Fruit fly (Drosophila melanogaster) whole organism, embryonic: ENCODE results near the gene Mon1.

Experiments used
- B-H2 ChIP-seq: fragments of 200-800 bp; sonication (Bioruptor generic); optimal IDR thresholded peaks from 2 replicates; lab custom pipeline; 2018; ENCODE audit warnings: missing biosample characterization, mild to moderate bottlenecking, missing genetic modification characterization
- CG10267 ChIP-seq: fragments of 200-800 bp; sonication (Bioruptor generic); optimal IDR thresholded peaks from 2 replicates; lab custom pipeline; 2018; ENCODE audit warnings: missing biosample characterization, mild to moderate bottlenecking, missing genetic modification characterization, moderate library complexity
- CG11398 ChIP-seq: fragments of 200-800 bp; sonication (Bioruptor generic); optimal IDR thresholded peaks from 2 replicates; lab custom pipeline; 2016; ENCODE audit warnings: missing biosample characterization, missing genetic modification characterization
- CG12391 ChIP-seq: fragments of 200-800 bp; sonication (Bioruptor generic); optimal IDR thresholded peaks from 3 replicates; lab custom pipeline; 2018; ENCODE audit warnings: missing biosample characterization, mild to moderate bottlenecking, missing genetic modification characterization, moderate library complexity
- CG12769 ChIP-seq: fragments of 200-800 bp; sonication (Bioruptor generic); optimal IDR thresholded peaks from 2 replicates; lab custom pipeline; 2019; ENCODE audit warnings: missing biosample characterization, mild to moderate bottlenecking, missing genetic modification characterization, moderate library complexity
- CG14667 ChIP-seq: fragments of 200-800 bp; sonication (Bioruptor generic); IDR thresholded peaks from 2 replicates; pipeline ENCODE4 v1.3.6; 2022; ENCODE audit warnings: missing biosample characterization, missing genetic modification characterization
- CG15479 ChIP-seq: fragments of 200-800 bp; sonication (Bioruptor generic); optimal IDR thresholded peaks from 3 replicates; lab custom pipeline; 2019; ENCODE audit warnings: missing biosample characterization, mild to moderate bottlenecking, missing genetic modification characterization, moderate library complexity
- CG1603 ChIP-seq: fragments of 200-800 bp; sonication (Bioruptor generic); optimal IDR thresholded peaks from 2 replicates; lab custom pipeline; 2019; ENCODE audit warnings: missing biosample characterization, mild to moderate bottlenecking, missing genetic modification characterization, moderate library complexity
- CG16863 ChIP-seq: fragments of 200-800 bp; sonication (Bioruptor generic); optimal IDR thresholded peaks from 3 replicates; lab custom pipeline; 2016; ENCODE audit warnings: missing biosample characterization, missing genetic modification characterization
- CG2202 ChIP-seq: fragments of 200-800 bp; sonication (Bioruptor generic); optimal IDR thresholded peaks from 2 replicates; lab custom pipeline; 2018; ENCODE audit warnings: missing biosample characterization, mild to moderate bottlenecking, missing genetic modification characterization
- CG3995 ChIP-seq: fragments of 200-800 bp; sonication (Bioruptor generic); optimal IDR thresholded peaks from 3 replicates; lab custom pipeline; 2016; ENCODE audit warnings: missing biosample characterization, missing genetic modification characterization
- CG6683 ChIP-seq: fragments of 200-800 bp; sonication (Bioruptor generic); optimal IDR thresholded peaks from 2 replicates; lab custom pipeline; 2017; ENCODE audit warnings: missing biosample characterization, mild to moderate bottlenecking, missing genetic modification characterization, missing genetic modification reagents
- CG6791 ChIP-seq: fragments of 200-800 bp; sonication (Bioruptor generic); IDR thresholded peaks from 3 replicates; pipeline ENCODE4 v1.3.6; 2022; ENCODE audit warnings: missing biosample characterization, missing genetic modification characterization; ENCODE audit not compliant: partially characterized antibody
- CG6813 ChIP-seq: fragments of 200-800 bp; sonication (Bioruptor generic); optimal IDR thresholded peaks from 2 replicates; lab custom pipeline; 2017; ENCODE audit warnings: missing biosample characterization, missing genetic modification characterization, mild to moderate bottlenecking, moderate library complexity, missing genetic modification reagents
- CG8290 ChIP-seq, 3 experiments: fragments of 200-800 bp; sonication (Bioruptor generic); optimal IDR thresholded peaks; 2 replicates each; lab custom pipeline; 2016 to 2019; ENCODE audit warnings: missing biosample characterization in 3 of 3, missing genetic modification characterization in 3 of 3, mild to moderate bottlenecking in 2 of 3, moderate library complexity in 1 of 3
- CG8388 ChIP-seq: fragments of 200-800 bp; sonication (Bioruptor generic); optimal IDR thresholded peaks from 2 replicates; lab custom pipeline; 2019; ENCODE audit warnings: missing biosample characterization, mild to moderate bottlenecking, missing genetic modification characterization, moderate library complexity
- CG8944 ChIP-seq: fragments of 200-800 bp; sonication (Bioruptor generic); optimal IDR thresholded peaks from 3 replicates; lab custom pipeline; 2016; ENCODE audit warnings: missing biosample characterization, missing genetic modification characterization
- CG9817 ChIP-seq: fragments of 200-800 bp; sonication (Bioruptor generic); optimal IDR thresholded peaks from 2 replicates; lab custom pipeline; 2018; ENCODE audit warnings: missing biosample characterization, mild to moderate bottlenecking, missing genetic modification characterization, moderate library complexity
- CHES-1-like ChIP-seq: fragments of 200-800 bp; sonication (Bioruptor generic); optimal IDR thresholded peaks from 2 replicates; lab custom pipeline; 2016; ENCODE audit warnings: missing biosample characterization, missing genetic modification characterization
- CkIIα-i1 ChIP-seq: fragments of 200-800 bp; sonication (Bioruptor generic); IDR thresholded peaks from 2 replicates; pipeline ENCODE4 v1.3.6; 2022; ENCODE audit warnings: missing biosample characterization, missing genetic modification characterization
- Dbx ChIP-seq: fragments of 200-800 bp; sonication (Bioruptor generic); IDR thresholded peaks from 3 replicates; pipeline ENCODE4 v1.3.6; 2022; ENCODE audit warnings: missing biosample characterization, missing genetic modification characterization
- E2f2 ChIP-seq: fragments of 200-800 bp; sonication (Bioruptor generic); IDR thresholded peaks from 2 replicates; pipeline ENCODE4 v1.3.6; 2022; ENCODE audit warnings: missing biosample characterization, missing genetic modification characterization
- Ets65A ChIP-seq: fragments of 200-800 bp; sonication (Bioruptor generic); peaks from one replicate; lab custom pipeline; 2016; ENCODE audit warnings: missing biosample characterization, missing genetic modification characterization
- Fer3 ChIP-seq: fragments of 200-800 bp; sonication (Bioruptor generic); optimal IDR thresholded peaks from 2 replicates; lab custom pipeline; 2018; ENCODE audit warnings: missing biosample characterization, mild to moderate bottlenecking, missing genetic modification characterization, moderate library complexity
- Gug ChIP-seq: fragments of 200-800 bp; sonication (Bioruptor generic); IDR thresholded peaks from 4 replicates; pipeline ENCODE4 v1.3.6; 2022; ENCODE audit warnings: missing biosample characterization, missing genetic modification characterization
- H15 ChIP-seq: fragments of 200-800 bp; sonication (Bioruptor generic); IDR thresholded peaks from 3 replicates; pipeline ENCODE4 v1.3.6; 2022; ENCODE audit warnings: missing biosample characterization, missing genetic modification characterization
- MESR4 ChIP-seq: fragments of 200-800 bp; sonication (Bioruptor generic); optimal IDR thresholded peaks from 2 replicates; lab custom pipeline; 2018; ENCODE audit warnings: missing biosample characterization, mild to moderate bottlenecking, missing genetic modification characterization, moderate library complexity
- MTF-1 ChIP-seq: fragments of 200-800 bp; sonication (Bioruptor generic); optimal IDR thresholded peaks from 2 replicates; lab custom pipeline; 2018; ENCODE audit warnings: missing biosample characterization, mild to moderate bottlenecking, missing genetic modification characterization, borderline replicate concordance
- Max ChIP-seq: fragments of 200-800 bp; sonication (Bioruptor generic); optimal IDR thresholded peaks from 2 replicates; lab custom pipeline; 2016; ENCODE audit warnings: missing biosample characterization, mild to moderate bottlenecking, missing genetic modification characterization
- Myb ChIP-seq: fragments of 200-800 bp; sonication (Bioruptor generic); optimal IDR thresholded peaks from 2 replicates; lab custom pipeline; 2016; ENCODE audit warnings: missing biosample characterization, missing genetic modification characterization
- Side ChIP-seq: fragments of 200-800 bp; sonication (Bioruptor generic); optimal IDR thresholded peaks from 2 replicates; lab custom pipeline; 2016; ENCODE audit warnings: missing biosample characterization, missing genetic modification characterization
- Tbp ChIP-seq: fragments of >200 bp; optimal IDR thresholded peaks from 2 replicates; lab custom pipeline; 2018; ENCODE audit warnings: missing biosample characterization, missing genetic modification characterization
- YL-1 ChIP-seq: fragments of 200-800 bp; sonication (Bioruptor generic); optimal IDR thresholded peaks from 3 replicates; lab custom pipeline; 2017; ENCODE audit warnings: missing biosample characterization, mild to moderate bottlenecking, missing genetic modification characterization
- abd-A ChIP-seq: fragments of 200-800 bp; sonication (Bioruptor generic); optimal IDR thresholded peaks from 3 replicates; lab custom pipeline; 2019; ENCODE audit warnings: missing biosample characterization, mild to moderate bottlenecking, missing genetic modification characterization, moderate library complexity
- caup ChIP-seq: fragments of 200-800 bp; sonication (Bioruptor generic); optimal IDR thresholded peaks from 3 replicates; lab custom pipeline; 2017; ENCODE audit warnings: missing biosample characterization, mild to moderate bottlenecking, missing genetic modification characterization, moderate library complexity; ENCODE audit not compliant: severe bottlenecking
- fd96Cb ChIP-seq: fragments of 200-800 bp; sonication (Bioruptor generic); optimal IDR thresholded peaks from 2 replicates; lab custom pipeline; 2018; ENCODE audit warnings: missing biosample characterization, mild to moderate bottlenecking, missing genetic modification characterization, moderate library complexity
- gro ChIP-seq: fragments of 200-800 bp; sonication (Bioruptor generic); optimal IDR thresholded peaks from 2 replicates; lab custom pipeline; 2016; ENCODE audit warnings: missing biosample characterization, missing genetic modification characterization
- jing ChIP-seq: fragments of 200-800 bp; sonication (Bioruptor generic); optimal IDR thresholded peaks from 2 replicates; lab custom pipeline; 2018; ENCODE audit warnings: missing biosample characterization, mild to moderate bottlenecking, missing genetic modification characterization
- mirr ChIP-seq: fragments of 200-800 bp; sonication (Bioruptor generic); optimal IDR thresholded peaks from 3 replicates; lab custom pipeline; 2018; ENCODE audit warnings: missing biosample characterization, mild to moderate bottlenecking, missing genetic modification characterization
- nmo ChIP-seq: fragments of 200-800 bp; sonication (Bioruptor generic); optimal IDR thresholded peaks from 2 replicates; lab custom pipeline; 2018; ENCODE audit warnings: missing biosample characterization, mild to moderate bottlenecking, missing genetic modification characterization, moderate library complexity
- odd ChIP-seq: fragments of 200-800 bp; sonication (Bioruptor generic); optimal IDR thresholded peaks from 2 replicates; lab custom pipeline; 2017; ENCODE audit warnings: missing biosample characterization, mild to moderate bottlenecking, missing genetic modification characterization
- pita ChIP-seq: fragments of 200-800 bp; sonication (Bioruptor generic); optimal IDR thresholded peaks from 2 replicates; lab custom pipeline; 2017; ENCODE audit warnings: missing biosample characterization, mild to moderate bottlenecking, missing genetic modification characterization
- psq ChIP-seq: fragments of 200-800 bp; sonication (Bioruptor generic); optimal IDR thresholded peaks from 2 replicates; lab custom pipeline; 2017; ENCODE audit warnings: missing biosample characterization, missing genetic modification characterization
- ranshi ChIP-seq: fragments of 200-800 bp; sonication (Bioruptor generic); IDR thresholded peaks from 2 replicates; pipeline ENCODE4 v1.3.6; 2022; ENCODE audit warnings: missing biosample characterization, missing genetic modification characterization
- sc ChIP-seq, 3 experiments: fragments of >200 bp in 2 of 3; fragments of 200-800 bp in 1 of 3; sonication (Bioruptor generic) in 1 of 3; optimal IDR thresholded peaks; 2 replicates in 2 of 3; 3 replicates in 1 of 3; lab custom pipeline; 2017; ENCODE audit warnings: mild to moderate bottlenecking in 1 of 3, missing biosample characterization in 1 of 3, missing genetic modification characterization in 1 of 3, missing genetic modification reagents in 1 of 3
- sr ChIP-seq: fragments of 200-800 bp; sonication (Bioruptor generic); IDR thresholded peaks from 3 replicates; pipeline ENCODE4 v1.3.6; 2022; ENCODE audit warnings: missing biosample characterization, missing genetic modification characterization
- tna ChIP-seq: fragments of 200-800 bp; sonication (Bioruptor generic); IDR thresholded peaks from 2 replicates; pipeline ENCODE4 v1.3.6; 2022; ENCODE audit warnings: missing biosample characterization, missing genetic modification characterization; ENCODE audit not compliant: partially characterized antibody
- wek ChIP-seq: fragments of 200-800 bp; sonication (Bioruptor generic); optimal IDR thresholded peaks from 3 replicates; lab custom pipeline; 2018; ENCODE audit warnings: missing biosample characterization, mild to moderate bottlenecking, missing genetic modification characterization, moderate library complexity

Gene Mon1

dm6 chr2L:4891914-4892469 lies 41.6 kb downstream of the Mon1 start, which contains the start of gene CG3036 (continued):
- TF ChIP-seq jing (GFP tag; lab: Kevin White, UChicago), result no peak
- TF ChIP-seq CG6791 (GFP tag; lab: Robert Waterston, UW), result peak; percentile 48; the same call in 2 of the 3 replicates
- no peak for TF ChIP-seq pita (GFP tag; lab: Kevin White, UChicago)
- peak; percentile 57 for TF ChIP-seq MTF-1
- peak; percentile 9 for TF ChIP-seq YL-1 (GFP tag; lab: Kevin White, UChicago)
- TF ChIP-seq B-H2 (GFP tag; lab: Kevin White, UChicago), result peak; percentile 25
- no peak for TF ChIP-seq Ets65A (GFP tag; lab: Kevin White, UChicago)
- peak; percentile 56 for TF ChIP-seq abd-A (tag; lab: Kevin White, UChicago)
- no peak for TF ChIP-seq CG3995 (GFP tag; lab: Kevin White, UChicago)
- TF ChIP-seq CG1603 (tag; lab: Kevin White, UChicago), result peak; percentile 31
- no peak for TF ChIP-seq CG6813 (GFP tag; lab: Kevin White, UChicago)
- TF ChIP-seq odd (GFP tag; lab: Kevin White, UChicago), result peak; percentile 83
- TF ChIP-seq MESR4 (GFP tag; lab: Kevin White, UChicago), result peak; percentile 27
- no peak for TF ChIP-seq fd96Cb (tag; lab: Kevin White, UChicago)
- TF ChIP-seq Max (GFP tag; lab: Kevin White, UChicago), result peak; percentile 23
- no peak for TF ChIP-seq Fer3
- 0 out of 3 replicates have a peak, but pooled peaks have one; percentile 48 for TF ChIP-seq Dbx (GFP tag; lab: Robert Waterston, UW)
- TF ChIP-seq Tbp, result peak; percentile 48
- peak; percentile 91 for TF ChIP-seq CG12769 (tag; lab: Kevin White, UChicago)
- TF ChIP-seq Gug (GFP tag; lab: Robert Waterston, UW), result no peak
- peak; percentile 29 for TF ChIP-seq nmo (GFP tag; lab: Kevin White, UChicago)
- TF ChIP-seq gro (GFP tag; lab: Kevin White, UChicago), result peak; percentile 68
- no peak for TF ChIP-seq CG8944 (GFP tag; lab: Kevin White, UChicago)
- peak; percentile 32 for TF ChIP-seq CG8290 (GFP tag; optimal IDR thresholded peaks at IDR 0.05; lab: Kevin White, UChicago)
- TF ChIP-seq CG8290 (tag; optimal IDR thresholded peaks at IDR 0.05; lab: Kevin White, UChicago), result peak; percentile 4 to 70
- peak; percentile 60 for TF ChIP-seq CG11398
- TF ChIP-seq CG6683, result no peak
- TF ChIP-seq E2f2 (GFP tag; lab: Robert Waterston, UW), result peak; percentile 26; the same call in 1 of the 2 replicates
- peak; percentile 7 for TF ChIP-seq CG2202 (tag; lab: Kevin White, UChicago)
- no peak for TF ChIP-seq CG9817 (tag; lab: Kevin White, UChicago)
- peak; percentile 53 for TF ChIP-seq Side
- TF ChIP-seq Myb (GFP tag; lab: Kevin White, UChicago), result peak; percentile 6
- no peak for TF ChIP-seq CG16863 (GFP tag; lab: Kevin White, UChicago)
- peak; percentile 34 for TF ChIP-seq mirr (GFP tag; lab: Kevin White, UChicago)
- peak; percentile 69 for TF ChIP-seq caup (GFP tag; lab: Kevin White, UChicago)
- peak; percentile 51 for TF ChIP-seq CG10267 (tag; lab: Kevin White, UChicago)
- no peak for TF ChIP-seq sc (optimal IDR thresholded peaks at IDR 0.05; lab: Kevin White, UChicago)
- TF ChIP-seq sc (GFP tag; optimal IDR thresholded peaks at IDR 0.05; lab: Kevin White, UChicago), result no peak
- TF ChIP-seq wek (GFP tag; lab: Kevin White, UChicago), result peak; percentile 4
- no peak for TF ChIP-seq CkIIα-i1 (GFP tag; lab: Robert Waterston, UW)
- no peak for TF ChIP-seq sr (GFP tag; lab: Robert Waterston, UW)
- peak; percentile 70 for TF ChIP-seq CG15479 (GFP tag; lab: Kevin White, UChicago)
- peak; percentile 18; the same call in 1 of the 2 replicates for TF ChIP-seq ranshi (GFP tag; lab: Robert Waterston, UW)
- no peak for TF ChIP-seq H15 (GFP tag; lab: Robert Waterston, UW)
- TF ChIP-seq CG14667 (GFP tag; lab: Robert Waterston, UW), result no peak
- peak; percentile 20 for TF ChIP-seq CG12391 (tag; lab: Kevin White, UChicago)
- peak; percentile 69 for TF ChIP-seq tna (GFP tag; lab: Robert Waterston, UW)
- TF ChIP-seq CHES-1-like (GFP tag; lab: Kevin White, UChicago), result peak; percentile 17
- TF ChIP-seq psq (GFP tag; lab: Kevin White, UChicago), result peak; percentile 4
- TF ChIP-seq CG8388 (GFP tag; lab: Kevin White, UChicago), result peak; percentile 3
